Worm (Caenorhabditis elegans): ENCODE data around the gene H40L08.9.

Gene H40L08.9

ce11 chrX:15094973-15095372 lies 18.7 kb upstream of the H40L08.9 start, which contains the start of gene F09B12.7:
TSS of gene F09B12.7 (minus strand) at chrX:15095073.
- TF ChIP-seq T07F8.4 (tag; optimal IDR thresholded peaks at IDR 0.05) = no peak
- TF ChIP-seq F52B5.7 (tag; optimal IDR thresholded peaks at IDR 0.05) = no peak
- TF ChIP-seq B0035.1 (tag; optimal IDR thresholded peaks at IDR 0.05) = no peak
- no peak for TF ChIP-seq lin-54 (GFP tag; optimal IDR thresholded peaks at IDR 0.05)
- no peak for TF ChIP-seq ceh-100 (GFP tag; IDR thresholded peaks at IDR 0.05)
- no peak for TF ChIP-seq tbp1 (GFP tag; optimal IDR thresholded peaks at IDR 0.05)
- no peak for TF ChIP-seq ceh-27 (GFP tag; optimal IDR thresholded peaks at IDR 0.05)
- TF ChIP-seq ZK185.1 (tag; optimal IDR thresholded peaks at IDR 0.05; ENCODE audit: poor library complexity, severe bottlenecking) = no peak
- TF ChIP-seq unc-62 (GFP tag; optimal IDR thresholded peaks at IDR 0.05) = no peak
- TF ChIP-seq K12H6.12 (tag; optimal IDR thresholded peaks at IDR 0.05) = no peak
- TF ChIP-seq lsl-1 (GFP tag; optimal IDR thresholded peaks at IDR 0.05) = no peak
- no peak for TF ChIP-seq sea-2 (GFP tag; IDR thresholded peaks at IDR 0.05)
- no peak for TF ChIP-seq F23B12.7 (tag; optimal IDR thresholded peaks at IDR 0.05; ENCODE audit: insufficient read depth)
- no peak for TF ChIP-seq sptf-2 (GFP tag; optimal IDR thresholded peaks at IDR 0.05)
- TF ChIP-seq lir-1 (GFP tag; conservative IDR thresholded peaks at IDR 0.05) = no peak
- no peak for TF ChIP-seq C06A6.2 (GFP tag; conservative IDR thresholded peaks at IDR 0.05)
- no peak for TF ChIP-seq nfyb-1 (GFP tag; IDR thresholded peaks at IDR 0.05)
- TF ChIP-seq F22D6.2 (tag; optimal IDR thresholded peaks at IDR 0.05) = no peak
- TF ChIP-seq bed-2 (GFP tag; IDR thresholded peaks at IDR 0.05) = no peak
- no peak for TF ChIP-seq madf-8 (GFP tag; conservative IDR thresholded peaks at IDR 0.05)

ce11 chrX:15092775-15093386 lies 16.6 kb upstream of the H40L08.9 start:
- TF ChIP-seq aptf-3 (GFP tag; IDR thresholded peaks at IDR 0.05) = no peak
- TF ChIP-seq snpc-4 (GFP tag; optimal IDR thresholded peaks at IDR 0.05) = peak; percentile 47
- peak in 3 of 4 experiments; percentile 20 to 87 (median 84) for TF ChIP-seq snpc-4 (tag; optimal IDR thresholded peaks at IDR 0.05)
- peak; percentile 57 for TF ChIP-seq snpc-1.1 (tag; optimal IDR thresholded peaks at IDR 0.05; ENCODE audit: insufficient read depth)
- no peak for TF ChIP-seq F22D6.2 (tag; optimal IDR thresholded peaks at IDR 0.05)
- no peak for TF ChIP-seq F39B2.1 (GFP tag; IDR thresholded peaks at IDR 0.05)
- TF ChIP-seq cebp-2 (GFP tag; IDR thresholded peaks at IDR 0.05) = no peak

ce11 chrX:15089123-15089522 lies 12.8 kb upstream of the H40L08.9 start, which contains the start of gene flr-4:
TSS of gene flr-4 (plus strand) at chrX:15089397.
- TF ChIP-seq nhr-80 (tag; optimal IDR thresholded peaks at IDR 0.05) (peak; percentile 78), bed-2 (GFP tag; IDR thresholded peaks at IDR 0.05) (no peak)

- peak; percentile 52 for TF ChIP-seq nhr-80 (tag; optimal IDR thresholded peaks at IDR 0.05)
- no peak for TF ChIP-seq ztf-6 (GFP tag; IDR thresholded peaks at IDR 0.05)
Observed at ce11 chrX:15087752-15088151, 11.5 kb upstream of the H40L08.9 start.

- TF ChIP-seq somi-1 (GFP tag; optimal IDR thresholded peaks at IDR 0.05) = no peak
- no peak for TF ChIP-seq nhr-90 (tag; optimal IDR thresholded peaks at IDR 0.05)
Observed at ce11 chrX:15084395-15084794, 8.1 kb upstream of the H40L08.9 start, which contains the start of gene F09B12.5. TSS of gene F09B12.5 (plus strand) at chrX:15084695.

- TF ChIP-seq egl-18 (GFP tag; IDR thresholded peaks at IDR 0.05) = no peak
- TF ChIP-seq lag-1 (GFP tag; IDR thresholded peaks at IDR 0.05) = no peak
- TF ChIP-seq rpc-1 (optimal IDR thresholded peaks at IDR 0.05) = no peak
- TF ChIP-seq rpc-1 (tag; optimal IDR thresholded peaks at IDR 0.05) = no peak
- no peak for TF ChIP-seq rcor-1 (GFP tag; IDR thresholded peaks at IDR 0.05)
- peak; percentile 90 for TF ChIP-seq attf-3 (GFP tag; conservative IDR thresholded peaks at IDR 0.05)
- TF ChIP-seq egl-44 (GFP tag; IDR thresholded peaks at IDR 0.05) = no peak
- TF ChIP-seq snpc-4 (GFP tag; optimal IDR thresholded peaks at IDR 0.05) = no peak
- TF ChIP-seq snpc-4 (tag; optimal IDR thresholded peaks at IDR 0.05) = no peak
- no peak for TF ChIP-seq Y79H2A.3 (GFP tag; conservative IDR thresholded peaks at IDR 0.05)
Observed at ce11 chrX:15083795-15084194, 7.5 kb upstream of the H40L08.9 start, which contains the start of gene H40L08.1. TSS of gene H40L08.1 (minus strand) at chrX:15084086.

Measured in whole organism, young adult.